Worm (Caenorhabditis elegans): ENCODE results near the gene H09F14.1.

H09F14.1 gene

DNA sequence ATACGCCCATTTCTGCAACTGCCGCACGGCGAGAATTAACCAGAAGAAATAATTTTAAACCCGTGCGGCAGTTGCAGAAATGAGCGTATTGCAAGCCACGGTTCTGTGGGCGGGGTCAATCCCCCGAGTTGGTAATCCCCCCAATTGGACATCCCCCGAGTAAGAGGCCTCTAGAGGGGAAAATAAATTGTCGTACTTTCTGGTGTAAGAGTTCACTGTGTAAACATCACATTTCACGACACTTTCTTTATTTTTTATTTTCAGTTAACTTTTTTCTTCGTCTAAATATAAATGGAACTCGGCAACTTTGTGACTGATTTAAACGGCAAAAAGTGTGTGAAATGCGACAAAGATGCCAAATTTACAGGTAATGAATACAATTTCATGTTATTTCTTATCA, 42.6 kb upstream of the H09F14.1 start, which contains the start of gene tut-2:
tut-2 (plus strand) TSS at position 277 of the 400 bp plus-strand sequence.
- no peak for TF ChIP-seq grh-1 (GFP tag; IDR thresholded peaks at IDR 0.05)
- TF ChIP-seq snu-23 (GFP tag; optimal IDR thresholded peaks at IDR 0.05) = peak; percentile 7
- TF ChIP-seq dpl-1 (GFP tag; optimal IDR thresholded peaks at IDR 0.05) = peak in 1 of 3 experiments; percentile 19
- TF ChIP-seq lsy-2 (tag; optimal IDR thresholded peaks at IDR 0.05) = no peak
- TF ChIP-seq tbx-2 (tag; optimal IDR thresholded peaks at IDR 0.05) = no peak
- TF ChIP-seq lin-35 (GFP tag; optimal IDR thresholded peaks at IDR 0.05) = peak in 1 of 2 experiments; percentile 32
- TF ChIP-seq nhr-76 (tag; optimal IDR thresholded peaks at IDR 0.05) = no peak
- TF ChIP-seq efl-1 (optimal IDR thresholded peaks at IDR 0.05) = peak in 1 of 2 experiments; percentile 35
- peak; percentile 26 to 94 for TF ChIP-seq efl-1 (GFP tag; optimal IDR thresholded peaks at IDR 0.05 in 1 of 2)
- TF ChIP-seq mab-9 (GFP tag; IDR thresholded peaks at IDR 0.05) = no peak
- 0 out of 2 replicates have a peak, but pooled peaks have one; percentile 4 for TF ChIP-seq nhr-19 (GFP tag; conservative IDR thresholded peaks at IDR 0.05)
- TF ChIP-seq unc-98 (GFP tag; IDR thresholded peaks at IDR 0.05) = no peak
- TF ChIP-seq alr-1 (tag; optimal IDR thresholded peaks at IDR 0.05; ENCODE audit: borderline replicate concordance) = no peak
- peak; percentile 76 for TF ChIP-seq F16B12.6 (tag; optimal IDR thresholded peaks at IDR 0.05)
- TF ChIP-seq blmp-1 (tag; optimal IDR thresholded peaks at IDR 0.05) = peak; percentile 32

DNA sequence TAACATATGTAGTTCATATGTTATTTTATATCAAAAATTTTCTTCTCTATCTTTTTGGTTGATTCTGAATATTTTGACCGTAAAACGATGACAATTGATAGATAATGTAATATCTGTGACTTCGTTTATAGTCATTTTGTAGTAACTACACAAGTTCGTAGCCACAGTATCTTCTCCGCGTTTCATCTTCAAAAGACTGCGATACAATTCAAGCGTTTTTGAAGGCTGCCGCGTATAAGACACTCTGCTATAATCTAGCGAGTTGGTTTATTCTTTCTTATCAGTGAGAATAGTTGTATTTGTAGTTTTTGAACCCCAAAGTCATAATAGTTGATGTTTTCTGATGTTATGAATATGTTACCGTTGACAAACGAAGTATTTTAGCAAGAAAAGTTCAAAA, 41.6 kb upstream of the H09F14.1 start, which contains the start of gene ugt-34:
ugt-34 (minus strand) TSS at position 21 of the 400 bp plus-strand sequence.
- TF ChIP-seq nhr-90 (tag; optimal IDR thresholded peaks at IDR 0.05; ENCODE audit: poor library complexity) (no peak), nhr-20 (tag; optimal IDR thresholded peaks at IDR 0.05) (peak; percentile 43), aly-2 (tag; optimal IDR thresholded peaks at IDR 0.05) (no peak), C16A3.4 (tag; optimal IDR thresholded peaks at IDR 0.05) (no peak)

DNA sequence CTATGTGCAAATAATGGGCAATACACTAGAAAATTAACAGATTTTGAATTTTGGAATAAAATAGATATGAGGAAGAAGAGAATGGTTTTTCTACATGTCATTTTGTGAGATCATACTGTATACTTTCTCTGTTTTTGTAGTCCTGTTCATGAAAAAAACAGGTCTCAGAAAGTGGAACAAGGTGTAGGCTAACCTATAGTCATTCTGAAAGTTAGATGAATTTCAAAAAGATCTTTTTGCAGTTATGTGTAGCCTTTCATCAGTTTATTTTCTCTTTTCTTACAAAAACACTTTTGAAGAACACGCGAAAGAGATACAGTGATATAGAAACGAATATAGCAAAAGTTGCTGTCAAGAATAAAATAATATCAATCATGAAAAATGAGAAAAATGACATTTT, 38.8 kb upstream of the H09F14.1 start, which contains the start of gene ugt-35:
ugt-35 (minus strand) TSS at position 101 of the 400 bp plus-strand sequence.
- no peak for TF ChIP-seq irx-1 (tag; optimal IDR thresholded peaks at IDR 0.05)
- TF ChIP-seq efl-1 (optimal IDR thresholded peaks at IDR 0.05) = no peak
- TF ChIP-seq efl-1 (GFP tag; optimal IDR thresholded peaks at IDR 0.05 in 1 of 2) = no peak
- TF ChIP-seq efl-3 (GFP tag; optimal IDR thresholded peaks at IDR 0.05) = no peak
- no peak for TF ChIP-seq pax-3 (tag; optimal IDR thresholded peaks at IDR 0.05)
- no peak for TF ChIP-seq aly-2 (tag; optimal IDR thresholded peaks at IDR 0.05)
- no peak for TF ChIP-seq fkh-8 (tag; optimal IDR thresholded peaks at IDR 0.05)
- no peak for TF ChIP-seq grh-1 (GFP tag; IDR thresholded peaks at IDR 0.05)
- no peak for TF ChIP-seq unc-30 (tag; optimal IDR thresholded peaks at IDR 0.05)
- TF ChIP-seq sox-4 (tag; optimal IDR thresholded peaks at IDR 0.05) = no peak
- TF ChIP-seq snu-23 (GFP tag; optimal IDR thresholded peaks at IDR 0.05) = no peak
- TF ChIP-seq nhr-77 (tag; optimal IDR thresholded peaks at IDR 0.05) = no peak
- TF ChIP-seq lin-13 (GFP tag; optimal IDR thresholded peaks at IDR 0.05) = no peak
- TF ChIP-seq alr-1 (tag; optimal IDR thresholded peaks at IDR 0.05; ENCODE audit: borderline replicate concordance) = no peak
- TF ChIP-seq rnt-1 (tag; optimal IDR thresholded peaks at IDR 0.05) = no peak
- TF ChIP-seq sptf-1 (tag; optimal IDR thresholded peaks at IDR 0.05) = no peak
- no peak for TF ChIP-seq tbx-2 (tag; optimal IDR thresholded peaks at IDR 0.05)
- TF ChIP-seq isw-1 (GFP tag; IDR thresholded peaks at IDR 0.05) = no peak
- no peak for TF ChIP-seq nhr-76 (tag; optimal IDR thresholded peaks at IDR 0.05)

DNA sequence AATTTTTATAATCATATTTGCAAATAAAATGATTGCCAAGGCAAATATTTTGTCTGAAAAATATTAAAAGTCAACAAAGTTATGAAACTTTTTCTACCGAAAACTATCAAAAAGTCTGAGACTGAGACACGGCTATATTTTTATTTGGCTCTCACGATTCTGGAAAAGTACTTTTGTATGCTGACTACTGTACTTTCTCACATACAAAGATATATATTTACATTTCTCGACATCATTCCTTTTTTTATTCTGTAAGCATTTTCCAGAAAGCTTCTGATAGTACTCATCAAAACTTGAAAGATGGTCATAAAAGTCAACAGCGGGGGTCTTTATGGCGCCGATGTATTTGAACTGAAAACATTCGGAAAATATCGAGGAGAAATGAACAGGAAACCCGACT, 32.8 kb upstream of the H09F14.1 start, which contains the start of gene aqp-6:
aqp-6 (plus strand) TSS at position 301 of the 400 bp plus-strand sequence.
- TF ChIP-seq swsn-7 (tag; optimal IDR thresholded peaks at IDR 0.05) (no peak), sox-4 (tag; optimal IDR thresholded peaks at IDR 0.05) (no peak)

DNA sequence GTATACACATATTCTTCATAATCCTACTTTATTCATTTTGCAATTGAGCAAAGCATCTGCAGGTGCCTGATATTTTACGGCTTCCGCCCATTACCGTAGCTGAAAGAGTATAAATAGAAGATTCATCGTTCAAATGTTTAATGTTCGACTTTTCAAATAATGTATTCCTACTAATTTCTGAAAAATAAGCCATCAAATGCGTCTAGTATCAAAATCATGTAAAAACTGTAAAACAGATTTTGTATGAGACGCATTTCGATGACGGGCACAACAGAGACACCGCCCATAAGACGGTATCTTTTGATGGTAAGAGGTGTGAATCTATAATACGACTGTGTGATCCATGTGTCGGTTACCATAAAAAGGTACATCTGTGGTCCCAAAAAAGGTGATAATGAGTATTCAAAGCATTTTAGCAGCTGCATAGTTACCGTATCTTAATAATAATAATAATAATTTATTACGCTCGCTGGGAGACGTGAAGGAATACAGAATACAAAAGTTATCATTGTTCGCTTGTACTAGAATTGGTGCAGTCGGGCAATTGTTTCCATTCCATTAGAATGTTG, 31.7 kb upstream of the H09F14.1 start, which contains the start of the genes C32C4.3 and C32C4.16:
C32C4.3 (minus strand) TSS at position 101 of the 569 bp plus-strand sequence.
C32C4.16 (plus strand) TSS at position 519 of the 569 bp plus-strand sequence.
- TF ChIP-seq xbp-1 (tag; optimal IDR thresholded peaks at IDR 0.05) (no peak), hpl-2 (GFP tag; optimal IDR thresholded peaks at IDR 0.05) (no peak), snu-23 (GFP tag; optimal IDR thresholded peaks at IDR 0.05) (no peak), sup-37 (GFP tag; optimal IDR thresholded peaks at IDR 0.05) (no peak), ets-5 (GFP tag; IDR thresholded peaks at IDR 0.05) (no peak), jun-1 (tag; optimal IDR thresholded peaks at IDR 0.05) (no peak), skn-1 (tag; optimal IDR thresholded peaks at IDR 0.05) (no peak), ama-1 (optimal IDR thresholded peaks at IDR 0.05) (no peak), hlh-17 (GFP tag; optimal IDR thresholded peaks at IDR 0.05; ENCODE audit: borderline replicate concordance) (no peak), sptf-1 (tag; optimal IDR thresholded peaks at IDR 0.05) (no peak), nhr-47 (tag; optimal IDR thresholded peaks at IDR 0.05) (no peak), zag-1 (tag; optimal IDR thresholded peaks at IDR 0.05) (no peak)

Measured in whole organism, L1 larva.